Worm (Caenorhabditis elegans) whole organism, mixed stage, embryonic: Measurements from ENCODE around the gene bath-36.

Experiments used
- M03D4.4 ChIP-seq: sonication (generic microtip); optimal IDR thresholded peaks from 2 replicates; lab custom pipeline; 2017; ENCODE audit warnings: mild to moderate bottlenecking, missing genetic modification characterization, missing compliant biosample characterization
- blmp-1 ChIP-seq: fragments of 150-350 bp; optimal IDR thresholded peaks from 2 replicates; lab custom pipeline; 2014; ENCODE audit warnings: missing biosample characterization, missing genetic modification characterization
- ceh-39 ChIP-seq: fragments of 150-350 bp; optimal IDR thresholded peaks from 2 replicates; lab custom pipeline; 2014; ENCODE audit warnings: missing biosample characterization, missing genetic modification characterization
- ceh-43 ChIP-seq: fragments of 200-800 bp; sonication (Bioruptor generic); optimal IDR thresholded peaks from 2 replicates; lab custom pipeline; 2018; ENCODE audit warnings: mild to moderate bottlenecking, missing genetic modification characterization, moderate library complexity, missing compliant biosample characterization
- ceh-83 ChIP-seq: fragments of 200-800 bp; sonication (Bioruptor generic); optimal IDR thresholded peaks from 2 replicates; lab custom pipeline; 2018; ENCODE audit warnings: mild to moderate bottlenecking, missing genetic modification characterization, missing compliant biosample characterization
- ces-1 ChIP-seq: fragments of 150-350 bp; optimal IDR thresholded peaks from 2 replicates; lab custom pipeline; 2014; ENCODE audit warnings: missing biosample characterization, missing genetic modification reagents, missing genetic modification characterization
- cnd-1 ChIP-seq: fragments of 200-800 bp; sonication (Bioruptor generic); optimal IDR thresholded peaks from 2 replicates; lab custom pipeline; 2018; ENCODE audit warnings: mild to moderate bottlenecking, missing genetic modification characterization, missing compliant biosample characterization
- drap-1 ChIP-seq: fragments of 200-800 bp; sonication (Bioruptor generic); optimal IDR thresholded peaks from 3 replicates; lab custom pipeline; 2018; ENCODE audit warnings: mild to moderate bottlenecking, missing genetic modification characterization, missing compliant biosample characterization
- elt-1 ChIP-seq: sonication (generic microtip); optimal IDR thresholded peaks from 2 replicates; lab custom pipeline; 2017; ENCODE audit warnings: missing genetic modification characterization, mild to moderate bottlenecking, missing compliant biosample characterization, antibody characterized with exemption, moderate library complexity, borderline replicate concordance; ENCODE audit not compliant: insufficient read depth
- elt-3 ChIP-seq: fragments of 150-350 bp; optimal IDR thresholded peaks from 2 replicates; lab custom pipeline; 2014; ENCODE audit warnings: missing biosample characterization, missing genetic modification characterization
- flh-1 ChIP-seq: fragments of 200-800 bp; sonication (Bioruptor generic); optimal IDR thresholded peaks from 2 replicates; lab custom pipeline; 2018; ENCODE audit warnings: mild to moderate bottlenecking, missing genetic modification characterization, moderate library complexity, missing compliant biosample characterization
- ham-2 ChIP-seq: fragments of 200-800 bp; sonication (Bioruptor generic); optimal IDR thresholded peaks from 2 replicates; lab custom pipeline; 2018; ENCODE audit warnings: mild to moderate bottlenecking, missing genetic modification characterization, missing compliant biosample characterization
- hlh-1 ChIP-seq: fragments of 150-350 bp; optimal IDR thresholded peaks from 2 replicates; lab custom pipeline; 2014; ENCODE audit warnings: missing biosample characterization, missing genetic modification reagents, missing genetic modification characterization
- lin-13 ChIP-seq: fragments of 150-350 bp; optimal IDR thresholded peaks from 2 replicates; lab custom pipeline; 2014; ENCODE audit warnings: missing biosample characterization, missing genetic modification characterization
- lin-32 ChIP-seq: fragments of 200-800 bp; sonication (Bioruptor generic); optimal IDR thresholded peaks from 2 replicates; lab custom pipeline; 2018; ENCODE audit warnings: mild to moderate bottlenecking, missing genetic modification characterization, missing compliant biosample characterization
- lsy-2 ChIP-seq: fragments of 150-350 bp; optimal IDR thresholded peaks from 2 replicates; lab custom pipeline; 2014; ENCODE audit warnings: missing biosample characterization, missing genetic modification characterization
- mab-5 ChIP-seq: fragments of 150-350 bp; optimal IDR thresholded peaks from 2 replicates; lab custom pipeline; 2014; ENCODE audit warnings: missing biosample characterization, missing genetic modification characterization
- mep-1 ChIP-seq: fragments of 150-350 bp; optimal IDR thresholded peaks from 2 replicates; lab custom pipeline; 2017; ENCODE audit warnings: missing biosample characterization, missing genetic modification reagents, missing genetic modification characterization, inconsistent platforms
- mls-2 ChIP-seq: sonication (generic microtip); optimal IDR thresholded peaks from 2 replicates; lab custom pipeline; 2016; ENCODE audit warnings: mild to moderate bottlenecking, missing genetic modification characterization, moderate library complexity, missing compliant biosample characterization
- nhr-12 ChIP-seq: fragments of 150-350 bp; optimal IDR thresholded peaks from 2 replicates; lab custom pipeline; 2014; ENCODE audit warnings: missing biosample characterization, missing genetic modification characterization
- nhr-2 ChIP-seq: fragments of 150-350 bp; optimal IDR thresholded peaks from 2 replicates; lab custom pipeline; 2014; ENCODE audit warnings: missing biosample characterization, missing genetic modification characterization
- nhr-28 ChIP-seq: fragments of 150-350 bp; optimal IDR thresholded peaks from 2 replicates; lab custom pipeline; 2014; ENCODE audit warnings: missing biosample characterization, missing genetic modification characterization
- nhr-76 ChIP-seq: sonication (generic microtip); optimal IDR thresholded peaks from 2 replicates; lab custom pipeline; 2017; ENCODE audit warnings: missing biosample characterization, missing genetic modification characterization
- pha-4 ChIP-seq: fragments of 150-350 bp; optimal IDR thresholded peaks from 2 replicates; lab custom pipeline; 2018; ENCODE audit warnings: missing biosample characterization, missing genetic modification reagents, missing genetic modification characterization
- sem-2 ChIP-seq: fragments of 200-800 bp; sonication (Bioruptor generic); optimal IDR thresholded peaks from 2 replicates; lab custom pipeline; 2018; ENCODE audit warnings: mild to moderate bottlenecking, missing genetic modification characterization, missing compliant biosample characterization
- snpc-4 ChIP-seq: fragments of 150-350 bp; optimal IDR thresholded peaks from 2 replicates; lab custom pipeline; 2014; ENCODE audit warnings: missing biosample characterization, missing genetic modification characterization
- sptf-1 ChIP-seq: sonication (generic microtip); optimal IDR thresholded peaks from 2 replicates; lab custom pipeline; 2017; ENCODE audit warnings: mild to moderate bottlenecking, missing genetic modification characterization, moderate library complexity, missing compliant biosample characterization
- tbx-8 ChIP-seq: fragments of 200-800 bp; sonication (Bioruptor generic); optimal IDR thresholded peaks from 2 replicates; lab custom pipeline; 2018; ENCODE audit warnings: mild to moderate bottlenecking, missing genetic modification characterization, moderate library complexity, missing compliant biosample characterization
- unc-120 ChIP-seq: sonication (generic microtip); optimal IDR thresholded peaks from 2 replicates; lab custom pipeline; 2017; ENCODE audit warnings: missing genetic modification characterization, missing compliant biosample characterization; ENCODE audit not compliant: poor library complexity, severe bottlenecking
- unc-39 ChIP-seq: fragments of 150-350 bp; optimal IDR thresholded peaks from 2 replicates; lab custom pipeline; 2014; ENCODE audit warnings: missing biosample characterization, missing genetic modification characterization
- unc-62 ChIP-seq: fragments of 150-350 bp; optimal IDR thresholded peaks from 2 replicates; lab custom pipeline; 2014; ENCODE audit warnings: missing biosample characterization, missing genetic modification reagents, missing genetic modification characterization
- zip-8 ChIP-seq: fragments of 150-350 bp; optimal IDR thresholded peaks from 2 replicates; lab custom pipeline; 2014; ENCODE audit warnings: missing biosample characterization, missing genetic modification characterization
- ztf-11 ChIP-seq: fragments of 150-350 bp; optimal IDR thresholded peaks from 2 replicates; lab custom pipeline; 2014; ENCODE audit warnings: missing biosample characterization, missing genetic modification characterization

The bath-36 gene

DNA sequence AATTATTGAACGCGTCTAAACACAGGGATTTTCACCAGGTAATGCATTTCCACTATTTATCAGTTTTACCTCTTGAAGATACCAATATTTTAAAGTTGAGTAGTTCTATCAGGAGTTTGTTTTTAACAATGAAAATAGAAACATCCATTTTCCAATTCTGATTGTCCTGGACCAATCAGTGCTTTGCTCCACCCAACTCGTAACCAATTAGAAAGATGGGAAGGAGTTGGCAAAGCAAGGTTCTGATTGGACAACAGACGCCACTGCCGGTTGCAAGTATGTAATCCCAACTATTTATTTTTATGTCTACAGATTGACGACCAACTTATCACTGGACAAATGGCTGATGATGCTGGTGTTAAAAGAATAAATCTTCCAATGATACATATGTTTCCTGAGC, 37.5 kb upstream of the bath-36 start:
- no peak for TF ChIP-seq drap-1
- no peak for TF ChIP-seq lin-32 (GFP tag; lab: Kevin White, UChicago)
- no peak for TF ChIP-seq sem-2 (GFP tag; lab: Kevin White, UChicago)
- no peak for TF ChIP-seq blmp-1 (tag; lab: Kevin White, UChicago)
- no peak for TF ChIP-seq unc-120
- TF ChIP-seq mep-1 (tag; lab: Kevin White, UChicago): no peak
- no peak for TF ChIP-seq mab-5 (tag; lab: Kevin White, UChicago)
- TF ChIP-seq unc-39 (tag; lab: Kevin White, UChicago): no peak
- TF ChIP-seq M03D4.4: no peak
- TF ChIP-seq unc-62 (GFP tag; lab: Kevin White, UChicago): no peak
- no peak for TF ChIP-seq ham-2 (GFP tag; lab: Kevin White, UChicago)
- TF ChIP-seq nhr-76 (tag; lab: Kevin White, UChicago): no peak
- no peak for TF ChIP-seq nhr-12 (tag; lab: Kevin White, UChicago)
- TF ChIP-seq lsy-2: no peak
- no peak for TF ChIP-seq elt-3 (tag; lab: Kevin White, UChicago)
- no peak for TF ChIP-seq pha-4 (tag; lab: Kevin White, UChicago)
- no peak for TF ChIP-seq zip-8 (tag; lab: Kevin White, UChicago)
- TF ChIP-seq tbx-8: no peak

DNA sequence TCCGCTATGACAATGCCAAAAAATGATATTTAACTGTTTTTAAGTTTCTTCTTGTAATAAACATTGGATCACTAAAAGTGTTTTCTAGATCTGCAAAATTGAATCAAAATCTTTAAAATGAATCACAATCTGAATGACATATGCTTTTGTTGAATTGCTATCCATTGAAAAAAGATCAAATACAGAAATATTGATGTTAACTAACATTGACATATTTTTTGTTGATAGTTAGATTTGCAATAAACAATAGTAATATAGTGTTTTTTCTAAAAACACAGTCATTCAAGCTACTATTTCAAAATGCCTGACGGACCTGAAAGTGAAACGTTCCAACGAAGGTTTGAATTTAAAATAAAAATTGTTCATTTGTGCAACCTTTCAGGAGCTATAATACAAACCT, 37.0 kb upstream of the bath-36 start, which contains the start of gene T09F5.2:
T09F5.2 (plus strand) TSS at position 301 of the 400 bp plus-strand sequence.
- no peak for TF ChIP-seq blmp-1 (tag; lab: Kevin White, UChicago)
- no peak for TF ChIP-seq lsy-2
- no peak for TF ChIP-seq lin-13
- TF ChIP-seq nhr-12 (tag; lab: Kevin White, UChicago): no peak
- no peak for TF ChIP-seq sptf-1 (tag; lab: Kevin White, UChicago)
- TF ChIP-seq ham-2 (GFP tag; lab: Kevin White, UChicago): no peak
- TF ChIP-seq mep-1 (tag; lab: Kevin White, UChicago): no peak
- TF ChIP-seq ceh-43 (GFP tag; lab: Kevin White, UChicago): no peak

DNA sequence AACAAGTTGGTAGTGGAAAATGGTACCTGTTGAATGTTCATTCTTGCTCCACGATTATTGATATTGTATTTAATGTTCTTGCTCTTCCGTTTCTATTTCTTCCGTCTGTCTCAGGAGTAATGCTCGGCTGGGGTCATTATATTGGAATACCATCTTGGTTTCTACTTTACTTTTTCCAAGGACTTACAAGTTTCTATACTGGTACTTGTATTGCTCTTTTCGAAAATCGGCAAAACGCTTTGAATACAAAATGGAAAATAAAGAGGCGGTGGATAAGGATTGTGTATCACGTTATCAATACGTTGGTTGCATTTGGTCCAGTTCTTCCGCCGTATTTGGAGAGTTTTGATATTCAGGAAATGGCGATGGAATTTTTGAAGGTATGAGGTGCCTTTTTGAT, 35.7 kb upstream of the bath-36 start:
- no peak for TF ChIP-seq hlh-1 (tag; lab: Kevin White, UChicago)
- TF ChIP-seq mab-5 (tag; lab: Kevin White, UChicago): no peak

DNA sequence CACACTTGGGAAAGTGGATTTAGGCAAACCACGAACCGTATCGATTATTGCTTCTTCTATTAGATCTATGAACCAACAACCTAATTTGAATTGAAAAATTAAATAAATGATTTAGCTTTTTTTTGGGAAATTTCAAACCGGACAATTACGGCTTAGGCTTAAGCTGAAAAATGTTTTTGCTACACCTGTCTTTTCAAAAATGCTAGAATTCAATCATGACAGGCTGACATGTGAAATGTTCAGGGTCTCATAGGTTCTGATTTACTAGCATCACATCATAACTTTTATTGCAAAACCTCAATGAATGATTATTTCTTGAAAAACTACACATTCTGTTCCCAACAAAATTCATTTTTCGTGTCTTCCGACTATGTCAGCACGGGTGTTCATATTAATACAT, 34.4 kb upstream of the bath-36 start, which contains the start of gene srh-55:
srh-55 (plus strand) TSS at position 301 of the 400 bp plus-strand sequence.
- TF ChIP-seq sem-2 (GFP tag; lab: Kevin White, UChicago) (no peak), ceh-39 (no peak), nhr-28 (no peak), pha-4 (tag; lab: Kevin White, UChicago) (no peak), M03D4.4 (no peak), unc-120 (no peak), cnd-1 (no peak), nhr-76 (tag; lab: Kevin White, UChicago) (no peak), flh-1 (no peak), mep-1 (tag; lab: Kevin White, UChicago) (no peak), unc-62 (GFP tag; lab: Kevin White, UChicago) (no peak), tbx-8 (no peak)

DNA sequence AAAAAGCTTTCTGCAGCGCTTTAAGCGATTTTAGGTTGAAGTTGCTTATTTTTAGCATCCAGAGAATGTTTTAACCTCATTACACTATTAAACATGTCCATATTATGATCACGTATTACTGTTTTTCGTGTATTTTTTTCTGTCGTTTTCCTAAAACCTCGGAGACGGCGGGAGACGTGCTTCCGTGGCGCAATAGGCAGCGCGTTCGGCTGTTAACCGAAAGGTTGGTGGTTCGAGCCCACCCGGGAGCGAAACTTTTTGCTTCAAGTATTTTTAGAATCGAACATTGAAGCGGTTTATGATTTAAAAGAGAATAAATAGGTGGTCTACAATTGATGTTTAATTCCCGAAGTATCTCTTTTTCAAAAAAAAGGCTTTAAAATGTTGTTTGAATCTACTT, 31.2 kb upstream of the bath-36 start:
- TF ChIP-seq M03D4.4 (no peak), blmp-1 (tag; lab: Kevin White, UChicago) (no peak), mls-2 (tag; lab: Kevin White, UChicago) (no peak), nhr-2 (no peak), elt-1 (tag; lab: Kevin White, UChicago) (no peak), nhr-12 (tag; lab: Kevin White, UChicago) (no peak), snpc-4 (tag; lab: Kevin White, UChicago) (no peak), hlh-1 (tag; lab: Kevin White, UChicago) (no peak), sem-2 (GFP tag; lab: Kevin White, UChicago) (no peak), drap-1 (no peak)

DNA sequence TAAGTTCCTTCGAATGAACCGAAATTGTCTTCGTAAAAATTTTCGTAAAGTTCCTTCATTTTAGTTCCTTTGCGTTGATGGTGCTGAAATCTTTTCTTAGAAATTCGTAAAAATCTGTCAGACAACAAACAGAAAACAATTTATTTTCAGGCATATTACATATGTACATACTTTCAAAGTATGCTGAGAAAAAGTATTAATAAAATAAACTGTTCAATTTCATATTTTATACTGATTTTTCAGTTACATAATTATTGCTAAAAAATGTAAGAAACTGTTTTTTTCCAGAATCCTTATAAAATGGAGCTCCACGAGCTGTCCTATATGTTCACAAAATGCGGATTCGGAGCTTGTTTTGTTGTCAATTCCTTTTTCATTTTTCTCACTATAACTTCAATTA, 29.0 kb upstream of the bath-36 start, which contains the start of gene str-45:
str-45 (plus strand) TSS at position 301 of the 400 bp plus-strand sequence.
- TF ChIP-seq elt-1 (tag; lab: Kevin White, UChicago) (no peak), ces-1 (GFP tag; lab: Kevin White, UChicago) (no peak), mep-1 (tag; lab: Kevin White, UChicago) (no peak), ztf-11 (tag; lab: Kevin White, UChicago) (no peak), lsy-2 (no peak), sptf-1 (tag; lab: Kevin White, UChicago) (no peak), blmp-1 (tag; lab: Kevin White, UChicago) (no peak), ceh-43 (GFP tag; lab: Kevin White, UChicago) (no peak), lin-32 (GFP tag; lab: Kevin White, UChicago) (no peak), sem-2 (GFP tag; lab: Kevin White, UChicago) (no peak), mls-2 (tag; lab: Kevin White, UChicago) (no peak), nhr-2 (no peak), ceh-83 (no peak), mab-5 (tag; lab: Kevin White, UChicago) (no peak)
